In the genomic region with DNA sequence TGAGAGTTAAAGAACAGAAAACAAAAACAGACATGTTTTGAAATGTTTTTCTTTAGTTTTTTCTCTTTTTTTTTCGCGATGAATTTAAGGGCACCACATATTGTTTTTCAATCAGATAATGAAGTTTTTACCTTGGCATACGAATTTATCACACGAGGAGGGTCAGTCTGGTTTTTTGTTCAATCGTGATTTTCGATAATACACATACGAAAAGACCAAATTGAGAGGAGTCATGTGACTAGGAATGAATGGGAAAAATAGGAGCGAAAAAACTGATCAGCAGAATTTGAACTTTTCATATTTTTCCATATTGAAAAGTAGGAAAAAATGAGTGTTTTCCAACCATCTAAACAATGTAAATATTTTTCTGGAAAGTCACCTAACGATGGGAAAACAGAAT, we compare ENCODE assay signal across 4 worm cellular contexts.
TF ChIP-seq lines count a peak whose summit lies in the region.

No protein-coding gene starts in this region.

TF ChIP-seq in whole organism, L1 larva, 84 proteins besides CTCF, POLR2A, EP300 and RAD21 (continues in another document):
- TF ChIP-seq mef-2 (tag; optimal IDR thresholded peaks at IDR 0.05; lab: Kevin White, UChicago) (no peak), aly-2 (tag; optimal IDR thresholded peaks at IDR 0.05; lab: Kevin White, UChicago) (no peak), nhr-11 (tag; optimal IDR thresholded peaks at IDR 0.05; lab: Kevin White, UChicago) (no peak), aha-1 (tag; optimal IDR thresholded peaks at IDR 0.05; lab: Kevin White, UChicago) (no peak), ceh-63 (GFP tag; optimal IDR thresholded peaks at IDR 0.05; lab: Kevin White, UChicago) (no peak), C16A3.4 (tag; optimal IDR thresholded peaks at IDR 0.05; lab: Kevin White, UChicago) (peak; percentile 1), nhr-20 (tag; optimal IDR thresholded peaks at IDR 0.05; lab: Kevin White, UChicago) (peak; percentile 61), lin-35 (GFP tag; optimal IDR thresholded peaks at IDR 0.05; lab: Kevin White, UChicago) (peak in 1 of 2 experiments; percentile 51), pqm-1 (tag; optimal IDR thresholded peaks at IDR 0.05; lab: Kevin White, UChicago) (no peak), nhr-71 (tag; optimal IDR thresholded peaks at IDR 0.05; lab: Kevin White, UChicago) (peak; percentile 51), blmp-1 (tag; optimal IDR thresholded peaks at IDR 0.05; lab: Kevin White, UChicago) (peak; percentile 4), F16B12.6 (tag; optimal IDR thresholded peaks at IDR 0.05; lab: Kevin White, UChicago) (no peak), snu-23 (GFP tag; optimal IDR thresholded peaks at IDR 0.05; lab: Kevin White, UChicago) (peak; percentile 54), nhr-85 (tag; lab: Kevin White, UChicago) (peak; percentile 76), nhr-47 (tag; optimal IDR thresholded peaks at IDR 0.05; lab: Kevin White, UChicago) (peak; percentile 3), mep-1 (tag; optimal IDR thresholded peaks at IDR 0.05; lab: Kevin White, UChicago) (peak; percentile 21), lin-13 (GFP tag; optimal IDR thresholded peaks at IDR 0.05; lab: Kevin White, UChicago) (no peak), ces-1 (GFP tag; optimal IDR thresholded peaks at IDR 0.05; lab: Kevin White, UChicago) (no peak), skn-1 (tag; optimal IDR thresholded peaks at IDR 0.05; lab: Kevin White, UChicago) (no peak), sptf-1 (tag; optimal IDR thresholded peaks at IDR 0.05; lab: Kevin White, UChicago) (no peak), irx-1 (tag; optimal IDR thresholded peaks at IDR 0.05; lab: Kevin White, UChicago) (no peak), dsc-1 (tag; optimal IDR thresholded peaks at IDR 0.05; lab: Kevin White, UChicago) (no peak), lin-15B (tag; optimal IDR thresholded peaks at IDR 0.05; lab: Kevin White, UChicago) (no peak)

TF ChIP-seq in whole organism, L2 larva, 48 proteins besides CTCF, POLR2A, EP300 and RAD21:
- peak; percentile 71 for TF ChIP-seq nhr-25 (tag; optimal IDR thresholded peaks at IDR 0.05; lab: Kevin White, UChicago)
- no peak for TF ChIP-seq elt-1 (tag; optimal IDR thresholded peaks at IDR 0.05; lab: Kevin White, UChicago)
- no peak for TF ChIP-seq mdl-1 (tag; optimal IDR thresholded peaks at IDR 0.05; lab: Kevin White, UChicago)
- TF ChIP-seq lin-11 (tag; optimal IDR thresholded peaks at IDR 0.05; lab: Kevin White, UChicago), result no peak
- peak; percentile 41 for TF ChIP-seq gmeb-1 (tag; optimal IDR thresholded peaks at IDR 0.05; lab: Kevin White, UChicago)
- no peak for TF ChIP-seq egl-27 (tag; optimal IDR thresholded peaks at IDR 0.05; lab: Kevin White, UChicago)
- TF ChIP-seq elt-3 (tag; optimal IDR thresholded peaks at IDR 0.05; lab: Kevin White, UChicago), result no peak
- no peak for TF ChIP-seq unc-62 (GFP tag; optimal IDR thresholded peaks at IDR 0.05; lab: Kevin White, UChicago)
- TF ChIP-seq zag-1 (tag; optimal IDR thresholded peaks at IDR 0.05; lab: Kevin White, UChicago), result no peak

TF ChIP-seq in whole organism, L3 larva, 47 proteins besides CTCF, POLR2A, EP300 and RAD21:
- TF ChIP-seq elt-3 (tag; optimal IDR thresholded peaks at IDR 0.05; lab: Kevin White, UChicago) (no peak), nhr-11 (tag; optimal IDR thresholded peaks at IDR 0.05; lab: Kevin White, UChicago) (no peak), nhr-25 (tag; optimal IDR thresholded peaks at IDR 0.05; lab: Kevin White, UChicago) (peak; percentile 21), unc-39 (tag; optimal IDR thresholded peaks at IDR 0.05; lab: Kevin White, UChicago) (no peak), pqm-1 (tag; optimal IDR thresholded peaks at IDR 0.05; lab: Kevin White, UChicago) (no peak), nhr-77 (tag; optimal IDR thresholded peaks at IDR 0.05; lab: Kevin White, UChicago) (no peak), nhr-237 (tag; optimal IDR thresholded peaks at IDR 0.05; lab: Kevin White, UChicago) (no peak)

TF ChIP-seq in whole organism, L4 larva, 104 proteins besides CTCF, POLR2A, EP300 and RAD21:
- TF ChIP-seq T26A8.4 (GFP tag; IDR thresholded peaks at IDR 0.05; lab: Robert Waterston, UW) (no peak), hlh-30 (tag; optimal IDR thresholded peaks at IDR 0.05; lab: Kevin White, UChicago; ENCODE audit: insufficient read depth) (peak; percentile 69), nhr-10 (tag; optimal IDR thresholded peaks at IDR 0.05; lab: Kevin White, UChicago) (no peak), nhr-28 (tag; optimal IDR thresholded peaks at IDR 0.05; lab: Kevin White, UChicago) (peak; percentile 4), mdl-1 (tag; optimal IDR thresholded peaks at IDR 0.05; lab: Kevin White, UChicago) (peak in 1 of 2 experiments; percentile 5)
